Fruit fly (Drosophila melanogaster): ENCODE results near the gene CG16984.

DNA sequence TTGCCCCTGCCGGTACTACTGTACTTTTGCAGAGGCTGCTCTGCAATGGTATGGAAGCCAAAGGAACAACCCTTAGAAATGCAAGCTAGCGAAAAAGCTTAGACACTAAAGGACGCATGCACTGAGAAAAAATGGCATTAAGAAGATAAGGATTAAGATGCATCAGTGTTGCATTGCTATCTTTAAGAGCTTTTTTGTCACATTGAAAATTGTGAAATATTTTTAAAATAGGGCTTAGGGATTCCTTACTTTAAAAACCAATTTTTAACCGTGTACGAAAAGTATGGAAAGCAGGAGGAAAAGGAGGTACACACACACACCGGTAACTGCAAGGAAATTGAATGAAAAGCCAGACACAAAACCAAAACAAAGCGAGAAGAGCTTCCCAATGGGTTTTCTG is 46.6 kb upstream of the CG16984 start:
- TF ChIP-seq CG8478 (optimal IDR thresholded peaks at IDR 0.05): no peak
- no peak for TF ChIP-seq CTCF (optimal IDR thresholded peaks at IDR 0.05)
